Fruit fly (Drosophila melanogaster): ENCODE measurements around the gene Ccdc56.

Ccdc56 gene

DNA sequence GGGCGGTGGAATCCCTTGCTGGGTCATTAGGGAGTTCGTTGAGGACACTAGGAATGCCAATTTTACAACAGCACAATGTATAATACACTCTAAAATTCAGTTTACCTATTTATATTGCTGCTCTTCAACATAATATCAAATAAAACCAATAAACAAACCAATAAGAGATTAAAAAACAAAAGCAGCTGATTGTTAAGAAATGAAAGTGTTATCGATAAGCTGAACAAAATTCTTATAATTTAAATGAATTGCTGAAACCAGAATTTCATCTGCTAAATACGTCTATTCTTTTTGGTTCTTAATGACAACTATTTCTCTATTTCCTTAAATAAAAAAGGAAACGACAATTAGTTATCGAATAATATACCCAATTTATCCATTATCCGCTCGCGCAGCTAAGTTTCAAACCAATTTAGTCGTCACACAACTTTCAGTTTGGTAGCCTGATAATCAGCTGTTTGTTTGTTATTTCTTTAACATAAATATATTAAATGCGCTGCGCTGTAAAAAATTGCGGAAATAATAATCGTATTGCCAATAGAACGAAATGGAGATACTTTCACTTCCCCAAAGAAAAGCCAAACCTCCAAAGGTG is 17.5 kb upstream of the Ccdc56 start, which contains the start of the genes Pldn and CG14135 (continued):
- no peak for TF ChIP-seq CG7963 (GFP tag; IDR thresholded peaks at IDR 0.05; ENCODE audit: partially characterized antibody)
- no peak for TF ChIP-seq chif (GFP tag; optimal IDR thresholded peaks at IDR 0.05)
- no peak for TF ChIP-seq toy (GFP tag; IDR thresholded peaks at IDR 0.05)
- TF ChIP-seq usp (GFP tag; optimal IDR thresholded peaks at IDR 0.05) = no peak
- TF ChIP-seq stwl (tag; optimal IDR thresholded peaks at IDR 0.05) = peak; percentile 63
- no peak for TF ChIP-seq CG9932 (GFP tag; IDR thresholded peaks at IDR 0.05)
- TF ChIP-seq CG6854 (GFP tag; optimal IDR thresholded peaks at IDR 0.05) = peak; percentile 65
- TF ChIP-seq CG11398 (GFP tag; optimal IDR thresholded peaks at IDR 0.05) = no peak
- TF ChIP-seq CG9797 (GFP tag; optimal IDR thresholded peaks at IDR 0.05) = no peak
- TF ChIP-seq Ets97D (GFP tag; optimal IDR thresholded peaks at IDR 0.05) = peak; percentile 44
- TF ChIP-seq Side (GFP tag; optimal IDR thresholded peaks at IDR 0.05) = no peak
- peak; percentile 49 for TF ChIP-seq BEAF-32 (GFP tag; optimal IDR thresholded peaks at IDR 0.05)
- no peak for TF ChIP-seq slp2 (GFP tag; optimal IDR thresholded peaks at IDR 0.05)
- TF ChIP-seq lbe (GFP tag; optimal IDR thresholded peaks at IDR 0.05) = peak; percentile 25
- TF ChIP-seq CG15514 (GFP tag; optimal IDR thresholded peaks at IDR 0.05) = peak; percentile 66
- TF ChIP-seq bowl (GFP tag; IDR thresholded peaks at IDR 0.05) = no peak
- TF ChIP-seq Med (GFP tag) = peak; percentile 66

DNA sequence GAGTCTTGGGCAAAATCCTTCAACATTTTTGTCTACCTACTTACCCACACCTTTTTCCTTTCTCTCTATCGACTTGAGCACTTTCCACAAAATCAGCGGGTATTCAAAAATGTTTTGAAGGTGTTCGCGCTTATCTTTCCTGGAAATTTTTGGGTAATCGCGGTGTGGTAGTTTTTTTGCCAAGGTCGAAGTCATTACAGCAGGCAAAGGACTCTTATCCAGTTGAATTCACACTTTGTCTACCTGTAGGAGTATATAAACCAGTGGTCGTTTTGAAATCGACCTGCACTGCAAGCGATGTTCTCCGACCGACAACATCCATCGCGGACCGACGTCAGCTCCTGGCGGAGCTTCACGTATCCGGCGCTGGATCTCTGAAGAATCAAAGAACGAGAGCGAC is 15.9 kb upstream of the Ccdc56 start:
- peak; percentile 11 for TF ChIP-seq Neu2 (GFP tag; optimal IDR thresholded peaks at IDR 0.05; ENCODE audit: borderline replicate concordance)
- TF ChIP-seq slp2 (GFP tag; optimal IDR thresholded peaks at IDR 0.05) = no peak
- TF ChIP-seq vnd (GFP tag; IDR thresholded peaks at IDR 0.05; ENCODE audit: partially characterized antibody) = peak; percentile 11; the same call in 1 of the 3 replicates
- peak; percentile 8; the same call in 1 of the 3 replicates for TF ChIP-seq zfh1 (GFP tag; IDR thresholded peaks at IDR 0.05)
- 0 out of 2 replicates have a peak, but pooled peaks have one; percentile 15 for TF ChIP-seq sob (GFP tag; IDR thresholded peaks at IDR 0.05)
- peak; percentile 99 for TF ChIP-seq zen (tag; optimal IDR thresholded peaks at IDR 0.05)
- 0 out of 2 replicates have a peak, but pooled peaks have one; percentile 28 for TF ChIP-seq chm (GFP tag; IDR thresholded peaks at IDR 0.05)
- no peak for TF ChIP-seq MTF-1 (GFP tag; optimal IDR thresholded peaks at IDR 0.05; ENCODE audit: borderline replicate concordance)
- TF ChIP-seq tll (GFP tag; optimal IDR thresholded peaks at IDR 0.05) = peak in 1 of 2 experiments; percentile 25
- 0 out of 2 replicates have a peak, but pooled peaks have one; percentile 31 for TF ChIP-seq amos (GFP tag; IDR thresholded peaks at IDR 0.05; ENCODE audit: partially characterized antibody)
- 0 out of 3 replicates have a peak, but pooled peaks have one; percentile 45 for TF ChIP-seq CG6791 (GFP tag; IDR thresholded peaks at IDR 0.05; ENCODE audit: partially characterized antibody)
- TF ChIP-seq CG18619 (GFP tag; optimal IDR thresholded peaks at IDR 0.05) = no peak

DNA sequence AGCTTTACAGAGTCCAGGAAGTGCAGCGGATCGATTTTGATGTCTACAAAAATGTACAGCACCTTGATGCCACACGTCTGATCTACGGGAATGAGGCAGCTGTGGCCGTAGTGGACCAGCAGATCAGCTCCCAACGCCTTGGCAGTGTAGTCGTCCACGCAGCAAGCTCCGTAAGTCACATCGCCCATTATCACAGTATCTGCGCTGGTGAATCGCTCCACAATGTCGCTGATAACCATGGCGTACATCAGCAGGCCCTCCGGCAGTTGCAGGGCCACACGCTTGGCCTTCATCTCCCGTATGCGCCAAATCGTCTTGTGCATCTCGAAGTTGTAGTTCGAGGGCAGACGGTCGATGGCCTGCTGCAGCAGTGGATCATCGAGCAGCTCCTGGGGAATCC is 13.7 kb upstream of the Ccdc56 start:
- TF ChIP-seq Med (GFP tag) (peak; percentile 63), pan (optimal IDR thresholded peaks at IDR 0.05) (no peak), pan (GFP tag; optimal IDR thresholded peaks at IDR 0.05 in 1 of 2, IDR thresholded peaks at IDR 0.05 in 1 of 2) (no peak), CG8478 (optimal IDR thresholded peaks at IDR 0.05) (peak; percentile 82), ken (GFP tag; IDR thresholded peaks at IDR 0.05) (0 out of 3 replicates have a peak, but pooled peaks have one; percentile 33), Ets65A (GFP tag) (peak; percentile 23), grn (GFP tag; optimal IDR thresholded peaks at IDR 0.05) (no peak)

DNA sequence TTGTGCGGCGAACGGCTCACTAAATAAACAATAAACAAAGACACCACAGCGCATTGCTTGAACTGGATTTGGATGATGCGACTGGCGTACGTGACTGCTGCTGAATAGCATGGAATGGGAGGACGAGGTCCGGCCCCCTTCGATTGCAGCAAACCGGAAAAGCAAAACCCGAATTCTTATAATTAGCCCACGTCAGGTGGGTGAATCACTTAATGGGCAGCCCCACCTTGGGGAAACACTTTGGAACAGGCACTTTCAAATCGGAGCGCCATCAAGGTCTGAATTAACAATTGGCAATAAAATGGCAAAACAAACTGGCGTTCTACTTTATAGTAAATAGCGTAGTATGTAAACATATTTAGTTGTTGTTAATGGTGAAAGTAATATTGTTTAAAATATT is 13.0 kb upstream of the Ccdc56 start:
- TF ChIP-seq Eip74EF (GFP tag; optimal IDR thresholded peaks at IDR 0.05) (peak in 1 of 2 experiments; percentile 94), rib (GFP tag; IDR thresholded peaks at IDR 0.05) (peak; percentile 48; the same call in 1 of the 2 replicates), H15 (GFP tag; IDR thresholded peaks at IDR 0.05) (no peak), twi (tag; optimal IDR thresholded peaks at IDR 0.05) (no peak)

Data from whole organism, embryonic.